Fruit fly (Drosophila melanogaster) whole organism, embryonic: ENCODE data around the gene mRpL4.

ENCODE experiments used
- Asciz ChIP-seq: fragments of 200-800 bp; sonication (Bioruptor generic); optimal IDR thresholded peaks from 2 replicates; lab custom pipeline; 2017; ENCODE audit warnings: missing biosample characterization, mild to moderate bottlenecking, missing genetic modification characterization, missing genetic modification reagents
- CG15479 ChIP-seq: fragments of 200-800 bp; sonication (Bioruptor generic); optimal IDR thresholded peaks from 3 replicates; lab custom pipeline; 2019; ENCODE audit warnings: missing biosample characterization, mild to moderate bottlenecking, missing genetic modification characterization, moderate library complexity
- CG17568 ChIP-seq: fragments of 200-800 bp; sonication (Bioruptor generic); optimal IDR thresholded peaks from 2 replicates; lab custom pipeline; 2018; ENCODE audit warnings: missing biosample characterization, mild to moderate bottlenecking, missing genetic modification characterization, moderate library complexity
- CG2678 ChIP-seq: fragments of 200-800 bp; sonication (Bioruptor generic); optimal IDR thresholded peaks from 3 replicates; lab custom pipeline; 2019; ENCODE audit warnings: missing biosample characterization, mild to moderate bottlenecking, missing genetic modification characterization, moderate library complexity
- Dfd ChIP-seq, 2 experiments: fragments of >200 bp; optimal IDR thresholded peaks; 2 replicates each; lab custom pipeline; 2017; ENCODE audit warnings: missing biosample characterization in 2 of 2, missing genetic modification characterization in 2 of 2
- Hr78 ChIP-seq, 2 experiments: fragments of 200-800 bp in 1 of 2; fragments of >200 bp in 1 of 2; sonication (Bioruptor generic) in 1 of 2; optimal IDR thresholded peaks; 2 replicates each; lab custom pipeline; 2017 to 2019; ENCODE audit warnings: missing biosample characterization in 2 of 2, missing genetic modification characterization in 2 of 2, mild to moderate bottlenecking in 1 of 2, moderate library complexity in 1 of 2
- Meics ChIP-seq: fragments of 200-800 bp; sonication (Bioruptor generic); optimal IDR thresholded peaks from 2 replicates; lab custom pipeline; 2017; ENCODE audit warnings: missing biosample characterization, mild to moderate bottlenecking, missing genetic modification characterization
- abd-A ChIP-seq: fragments of 200-800 bp; sonication (Bioruptor generic); optimal IDR thresholded peaks from 3 replicates; lab custom pipeline; 2019; ENCODE audit warnings: missing biosample characterization, mild to moderate bottlenecking, missing genetic modification characterization, moderate library complexity
- inv ChIP-seq: fragments of 200-800 bp; sonication (Bioruptor generic); IDR thresholded peaks from 2 replicates; pipeline ENCODE4 v1.3.6; 2022; ENCODE audit warnings: missing biosample characterization, missing genetic modification characterization; ENCODE audit not compliant: partially characterized antibody
- otp ChIP-seq: fragments of 200-800 bp; sonication (Bioruptor generic); IDR thresholded peaks from 3 replicates; pipeline ENCODE4, ENCODE4 v1.3.6; 2022; ENCODE audit warnings: missing biosample characterization, missing genetic modification characterization
- ro ChIP-seq: fragments of 200-800 bp; sonication (Bioruptor generic); IDR thresholded peaks from 2 replicates; pipeline ENCODE4 v1.3.6; 2022; ENCODE audit warnings: missing biosample characterization, missing genetic modification characterization
- scrt ChIP-seq: fragments of 200-800 bp; sonication (Bioruptor generic); optimal IDR thresholded peaks from 2 replicates; lab custom pipeline; 2018; ENCODE audit warnings: missing biosample characterization, mild to moderate bottlenecking, missing genetic modification characterization, moderate library complexity
- slp2 ChIP-seq: fragments of 200-800 bp; sonication (Bioruptor generic); optimal IDR thresholded peaks from 2 replicates; lab custom pipeline; 2016; ENCODE audit warnings: missing biosample characterization, missing genetic modification characterization
- sob ChIP-seq: fragments of 200-800 bp; sonication (Bioruptor generic); IDR thresholded peaks from 2 replicates; pipeline ENCODE4 v1.3.6; 2022; ENCODE audit warnings: missing biosample characterization, missing genetic modification characterization

dm6 chr2L:16365603-16366002 is 36.7 kb upstream of the mRpL4 start, which contains the start of gene jhamt:
- no peak for TF ChIP-seq CG17568
- no peak for TF ChIP-seq CG2678 (tag; lab: Kevin White, UChicago)
- no peak for TF ChIP-seq slp2 (GFP tag; lab: Kevin White, UChicago)
- no peak for TF ChIP-seq Dfd (GFP tag; optimal IDR thresholded peaks at IDR 0.05; lab: Kevin White, UChicago)
- TF ChIP-seq sob (GFP tag; lab: Robert Waterston, UW) = no peak
- no peak for TF ChIP-seq Asciz (GFP tag; lab: Kevin White, UChicago)
- no peak for TF ChIP-seq CG15479 (GFP tag; lab: Kevin White, UChicago)
- TF ChIP-seq ro (GFP tag; lab: Robert Waterston, UW) = no peak
- no peak for TF ChIP-seq Hr78 (GFP tag; optimal IDR thresholded peaks at IDR 0.05; lab: Kevin White, UChicago)
- no peak for TF ChIP-seq scrt (GFP tag; lab: Kevin White, UChicago)
- no peak for TF ChIP-seq abd-A (tag; lab: Kevin White, UChicago)
- no peak for TF ChIP-seq otp (GFP tag; lab: Robert Waterston, UW)
- no peak for TF ChIP-seq inv
- no peak for TF ChIP-seq Meics (GFP tag; lab: Kevin White, UChicago)
